Fruit fly (Drosophila melanogaster) whole organism, pupa: ENCODE results near the gene PIP4K.

Experiments used
- CG9948 ChIP-seq: fragments of 200-800 bp; sonication (Bioruptor generic); optimal IDR thresholded peaks from 2 replicates; lab custom pipeline; 2018; ENCODE audit warnings: missing biosample characterization, mild to moderate bottlenecking, missing genetic modification characterization, moderate library complexity
- EcR ChIP-seq: fragments of 200-800 bp; sonication (Bioruptor generic); optimal IDR thresholded peaks from 3 replicates; lab custom pipeline; 2019; ENCODE audit warnings: missing biosample characterization, missing genetic modification characterization, mild to moderate bottlenecking, moderate library complexity, missing genetic modification reagents
- fd96Ca ChIP-seq: fragments of 200-800 bp; sonication (Bioruptor generic); IDR thresholded peaks from 3 replicates; pipeline ENCODE4 v1.3.6; 2022; ENCODE audit warnings: missing biosample characterization, missing genetic modification characterization

dm6 chr4:1185468-1185867 lies 11.2 kb downstream of the PIP4K start, which contains the start of gene CG33521:
- TF ChIP-seq CG9948 (tag; lab: Kevin White, UChicago) (no peak), EcR (GFP tag; lab: Kevin White, UChicago) (no peak), fd96Ca (no peak)
